Fruit fly (Drosophila melanogaster) whole organism, pupa: Measurements from ENCODE around the gene SmD1.

Source experiments
- CG10348 ChIP-seq: fragments of 200-800 bp; sonication (Bioruptor generic); IDR thresholded peaks from 2 replicates; pipeline ENCODE4 v1.3.6; 2022; ENCODE audit warnings: missing biosample characterization, missing genetic modification characterization
- CG12605 ChIP-seq: fragments of 200-800 bp; sonication (Bioruptor generic); IDR thresholded peaks from 2 replicates; pipeline ENCODE4 v1.3.6; 2022; ENCODE audit warnings: missing biosample characterization, missing genetic modification characterization
- CG13204 ChIP-seq: fragments of 200-800 bp; sonication (Bioruptor generic); optimal IDR thresholded peaks from 2 replicates; lab custom pipeline; 2018; ENCODE audit warnings: missing biosample characterization, mild to moderate bottlenecking, missing genetic modification characterization, moderate library complexity
- CG14655 ChIP-seq: fragments of 200-800 bp; sonication (Bioruptor generic); optimal IDR thresholded peaks from 3 replicates; lab custom pipeline; 2017; ENCODE audit warnings: mild to moderate bottlenecking, missing biosample characterization, missing genetic modification reagents, missing genetic modification characterization
- CG15710 ChIP-seq: fragments of 200-800 bp; sonication (Bioruptor generic); optimal IDR thresholded peaks from 2 replicates; lab custom pipeline; 2018; ENCODE audit warnings: missing biosample characterization, mild to moderate bottlenecking, missing genetic modification characterization, moderate library complexity
- CG17806 ChIP-seq: fragments of 200-800 bp; sonication (Bioruptor generic); optimal IDR thresholded peaks from 2 replicates; lab custom pipeline; 2018; ENCODE audit warnings: missing biosample characterization, mild to moderate bottlenecking, missing genetic modification characterization, moderate library complexity
- CG32121 ChIP-seq: fragments of 200-800 bp; sonication (Bioruptor generic); IDR thresholded peaks from 2 replicates; pipeline ENCODE4 v1.3.6; 2022; ENCODE audit warnings: missing biosample characterization, missing genetic modification characterization
- CG34367 ChIP-seq: fragments of 200-800 bp; sonication (Bioruptor generic); optimal IDR thresholded peaks from 2 replicates; lab custom pipeline; 2018; ENCODE audit warnings: missing biosample characterization, mild to moderate bottlenecking, missing genetic modification characterization
- CG4496 ChIP-seq: fragments of 200-800 bp; sonication (Bioruptor generic); IDR thresholded peaks from 3 replicates; pipeline ENCODE4 v1.3.6; 2022; ENCODE audit warnings: missing biosample characterization, missing genetic modification characterization
- CG8159 ChIP-seq: fragments of 200-800 bp; sonication (Bioruptor generic); optimal IDR thresholded peaks from 3 replicates; lab custom pipeline; 2018; ENCODE audit warnings: missing biosample characterization, mild to moderate bottlenecking, missing genetic modification characterization, moderate library complexity
- CG8301 ChIP-seq: fragments of 200-800 bp; sonication (Bioruptor generic); optimal IDR thresholded peaks from 2 replicates; lab custom pipeline; 2018; ENCODE audit warnings: missing biosample characterization, mild to moderate bottlenecking, missing genetic modification characterization
- CG9948 ChIP-seq: fragments of 200-800 bp; sonication (Bioruptor generic); optimal IDR thresholded peaks from 2 replicates; lab custom pipeline; 2018; ENCODE audit warnings: missing biosample characterization, mild to moderate bottlenecking, missing genetic modification characterization, moderate library complexity
- D1 ChIP-seq: fragments of 200-800 bp; sonication (Bioruptor generic); optimal IDR thresholded peaks from 2 replicates; lab custom pipeline; 2018; ENCODE audit warnings: missing biosample characterization, mild to moderate bottlenecking, missing genetic modification characterization, moderate library complexity
- EcR ChIP-seq: fragments of 200-800 bp; sonication (Bioruptor generic); optimal IDR thresholded peaks from 3 replicates; lab custom pipeline; 2019; ENCODE audit warnings: missing biosample characterization, missing genetic modification characterization, mild to moderate bottlenecking, moderate library complexity, missing genetic modification reagents
- Ets98B ChIP-seq: fragments of 200-800 bp; sonication (Bioruptor generic); IDR thresholded peaks from 2 replicates; pipeline ENCODE4 v1.3.6; 2022; ENCODE audit warnings: missing biosample characterization, missing genetic modification characterization
- Pif1A ChIP-seq: fragments of 200-800 bp; sonication (Bioruptor generic); optimal IDR thresholded peaks from 3 replicates; lab custom pipeline; 2016; ENCODE audit warnings: missing biosample characterization, missing genetic modification characterization
- Pif1B ChIP-seq: fragments of 200-800 bp; sonication (Bioruptor generic); optimal IDR thresholded peaks from 3 replicates; lab custom pipeline; 2016; ENCODE audit warnings: missing biosample characterization, missing genetic modification characterization
- Snoo ChIP-seq: fragments of 200-800 bp; sonication (Bioruptor generic); optimal IDR thresholded peaks from 3 replicates; lab custom pipeline; 2017; ENCODE audit warnings: missing biosample characterization, mild to moderate bottlenecking, missing genetic modification characterization, inconsistent platforms
- fd96Ca ChIP-seq: fragments of 200-800 bp; sonication (Bioruptor generic); IDR thresholded peaks from 3 replicates; pipeline ENCODE4 v1.3.6; 2022; ENCODE audit warnings: missing biosample characterization, missing genetic modification characterization
- gl ChIP-seq: fragments of 200-800 bp; sonication (Bioruptor generic); optimal IDR thresholded peaks from 2 replicates; lab custom pipeline; 2018; ENCODE audit warnings: missing biosample characterization, mild to moderate bottlenecking, missing genetic modification characterization
- rn ChIP-seq: fragments of 200-800 bp; sonication (Bioruptor generic); IDR thresholded peaks from 2 replicates; pipeline ENCODE4 v1.3.6; 2022; ENCODE audit warnings: missing biosample characterization, missing genetic modification characterization

Gene SmD1

dm6 chr3L:12717621-12718020 is 16.8 kb downstream of the SmD1 start:
- TF ChIP-seq fd96Ca = no peak
- TF ChIP-seq CG32121 (GFP tag; lab: Robert Waterston, UW) = no peak
- no peak for TF ChIP-seq Pif1B (GFP tag; lab: Kevin White, UChicago)
- no peak for TF ChIP-seq CG34367 (tag; lab: Kevin White, UChicago)
- no peak for TF ChIP-seq CG15710 (tag; lab: Kevin White, UChicago)
- no peak for TF ChIP-seq gl (tag; lab: Kevin White, UChicago)
- no peak for TF ChIP-seq CG9948
- TF ChIP-seq CG14655 (GFP tag; lab: Kevin White, UChicago) = no peak
- no peak for TF ChIP-seq Snoo
- TF ChIP-seq CG10348 = no peak
- no peak for TF ChIP-seq Pif1A
- TF ChIP-seq, all 21 proteins: peak for 0

dm6 chr3L:12716661-12717060 is 17.8 kb downstream of the SmD1 start:
- TF ChIP-seq CG13204 (no peak), CG12605 (GFP tag; lab: Robert Waterston, UW) (no peak), Pif1A (no peak)

- TF ChIP-seq CG34367 (tag; lab: Kevin White, UChicago) (no peak), Ets98B (GFP tag; lab: Robert Waterston, UW) (no peak), gl (tag; lab: Kevin White, UChicago) (no peak), CG8159 (tag; lab: Kevin White, UChicago) (no peak), CG32121 (GFP tag; lab: Robert Waterston, UW) (no peak), CG15710 (tag; lab: Kevin White, UChicago) (no peak), Pif1A (no peak), CG12605 (GFP tag; lab: Robert Waterston, UW) (no peak), Pif1B (GFP tag; lab: Kevin White, UChicago) (no peak), CG13204 (no peak), D1 (no peak), CG4496 (GFP tag; lab: Robert Waterston, UW) (no peak), fd96Ca (no peak), CG17806 (tag; lab: Kevin White, UChicago) (no peak), EcR (GFP tag; lab: Kevin White, UChicago) (no peak), CG8301 (tag; lab: Kevin White, UChicago) (no peak), rn (no peak)
- TF ChIP-seq, all 21 proteins: peak for 0
Measured at dm6 chr3L:12714588-12715196, 19.7 kb downstream of the SmD1 start.

dm6 chr3L:12711418-12711817 is 23.0 kb downstream of the SmD1 start:
- no peak for TF ChIP-seq fd96Ca
- no peak for TF ChIP-seq CG17806 (tag; lab: Kevin White, UChicago)

dm6 chr3L:12706456-12706855 is 28.0 kb downstream of the SmD1 start:
- peak; percentile 41 for TF ChIP-seq CG15710 (tag; lab: Kevin White, UChicago)
- no peak for TF ChIP-seq CG13204
- peak; percentile 46 for TF ChIP-seq CG14655 (GFP tag; lab: Kevin White, UChicago)
- TF ChIP-seq CG8301 (tag; lab: Kevin White, UChicago) = peak; percentile 41
- peak; percentile 67 for TF ChIP-seq CG17806 (tag; lab: Kevin White, UChicago)
- peak; percentile 59 for TF ChIP-seq CG9948
- peak; percentile 43 for TF ChIP-seq Pif1A
- no peak for TF ChIP-seq Ets98B (GFP tag; lab: Robert Waterston, UW)
- peak; percentile 74 for TF ChIP-seq CG8159 (tag; lab: Kevin White, UChicago)
- TF ChIP-seq CG32121 (GFP tag; lab: Robert Waterston, UW) = no peak
- TF ChIP-seq fd96Ca = no peak
- peak; percentile 6 for TF ChIP-seq CG34367 (tag; lab: Kevin White, UChicago)
- TF ChIP-seq, all 21 proteins: peak for 8

dm6 chr3L:12705377-12705776 is 29.0 kb downstream of the SmD1 start:
- TF ChIP-seq CG15710 (tag; lab: Kevin White, UChicago) (no peak), CG17806 (tag; lab: Kevin White, UChicago) (no peak), CG34367 (tag; lab: Kevin White, UChicago) (no peak), CG32121 (GFP tag; lab: Robert Waterston, UW) (no peak), CG12605 (GFP tag; lab: Robert Waterston, UW) (no peak), CG14655 (GFP tag; lab: Kevin White, UChicago) (no peak), CG13204 (no peak), Pif1A (no peak), D1 (no peak), Snoo (no peak), Ets98B (GFP tag; lab: Robert Waterston, UW) (no peak), Pif1B (GFP tag; lab: Kevin White, UChicago) (no peak), CG8301 (tag; lab: Kevin White, UChicago) (no peak), EcR (GFP tag; lab: Kevin White, UChicago) (no peak), fd96Ca (no peak), gl (tag; lab: Kevin White, UChicago) (no peak), CG9948 (no peak), rn (no peak)
- TF ChIP-seq, all 21 proteins: peak for 0

dm6 chr3L:12704335-12704734 is 30.1 kb downstream of the SmD1 start:
- TF ChIP-seq CG8301 (tag; lab: Kevin White, UChicago) (no peak), Ets98B (GFP tag; lab: Robert Waterston, UW) (no peak), EcR (GFP tag; lab: Kevin White, UChicago) (no peak), CG10348 (no peak), CG17806 (tag; lab: Kevin White, UChicago) (no peak), rn (no peak), gl (tag; lab: Kevin White, UChicago) (no peak), Snoo (no peak), CG13204 (no peak)
